Fruit fly (Drosophila melanogaster) whole organism, embryonic: Measurements from ENCODE around the gene CG7656.
A peak's percentile ranks its signal among the peaks of the same experiment; 100 is the strongest.

Experiments
- Ada2b ChIP-seq: fragments of 200-800 bp; sonication (Bioruptor generic); IDR thresholded peaks from 2 replicates; pipeline ENCODE4 v1.3.6; 2022; ENCODE audit warnings: missing biosample characterization, missing genetic modification characterization
- Adf1 ChIP-seq: fragments of 200-800 bp; sonication (Bioruptor generic); IDR thresholded peaks from 2 replicates; pipeline ENCODE4 v1.3.6; 2022; ENCODE audit warnings: missing biosample characterization, missing genetic modification characterization
- Antp ChIP-seq: fragments of 200-800 bp; sonication (Bioruptor generic); optimal IDR thresholded peaks from 3 replicates; lab custom pipeline; 2016; ENCODE audit warnings: missing biosample characterization, missing genetic modification characterization
- CG1024 ChIP-seq: fragments of 200-800 bp; sonication (Bioruptor generic); IDR thresholded peaks from 2 replicates; pipeline ENCODE4 v1.3.6; 2022; ENCODE audit warnings: missing biosample characterization, missing genetic modification characterization
- CG10979 ChIP-seq: fragments of 200-800 bp; sonication (Bioruptor generic); optimal IDR thresholded peaks from 2 replicates; lab custom pipeline; 2018; ENCODE audit warnings: missing biosample characterization, mild to moderate bottlenecking, missing genetic modification characterization, moderate library complexity
- CG12299 ChIP-seq: fragments of 200-800 bp; sonication (Bioruptor generic); optimal IDR thresholded peaks from 2 replicates; lab custom pipeline; 2018; ENCODE audit warnings: missing biosample characterization, mild to moderate bottlenecking, missing genetic modification characterization
- CG1233 ChIP-seq: fragments of 200-800 bp; sonication (Bioruptor generic); optimal IDR thresholded peaks from 4 replicates; lab custom pipeline; 2018; ENCODE audit warnings: missing biosample characterization, mild to moderate bottlenecking, missing genetic modification characterization
- CG13123 ChIP-seq: fragments of 200-800 bp; sonication (Bioruptor generic); optimal IDR thresholded peaks from 2 replicates; lab custom pipeline; 2016; ENCODE audit warnings: missing biosample characterization, missing genetic modification characterization
- CG13287 ChIP-seq: fragments of 200-800 bp; sonication (Bioruptor generic); IDR thresholded peaks from 2 replicates; pipeline ENCODE4 v1.3.6; 2022; ENCODE audit warnings: missing biosample characterization, missing genetic modification characterization; ENCODE audit not compliant: partially characterized antibody
- CG13624 ChIP-seq: fragments of 200-800 bp; sonication (Bioruptor generic); optimal IDR thresholded peaks from 2 replicates; lab custom pipeline; 2016; ENCODE audit warnings: missing biosample characterization, missing genetic modification characterization
- CG14014 ChIP-seq: fragments of 200-800 bp; sonication (Bioruptor generic); IDR thresholded peaks from 2 replicates; pipeline ENCODE4 v1.3.6; 2022; ENCODE audit warnings: missing biosample characterization, missing genetic modification characterization
- CG14965 ChIP-seq: fragments of 200-800 bp; sonication (Bioruptor generic); optimal IDR thresholded peaks from 2 replicates; lab custom pipeline; 2016; ENCODE audit warnings: missing biosample characterization, missing genetic modification characterization, borderline replicate concordance
- CG15514 ChIP-seq: fragments of 200-800 bp; sonication (Bioruptor generic); optimal IDR thresholded peaks from 3 replicates; lab custom pipeline; 2017; ENCODE audit warnings: missing biosample characterization, missing genetic modification characterization, mild to moderate bottlenecking, moderate library complexity, missing genetic modification reagents
- CG1647 ChIP-seq: fragments of 200-800 bp; sonication (Bioruptor generic); optimal IDR thresholded peaks from 3 replicates; lab custom pipeline; 2016; ENCODE audit warnings: missing biosample characterization, missing genetic modification characterization
- CG2129 ChIP-seq: fragments of 200-800 bp; sonication (Bioruptor generic); IDR thresholded peaks from 2 replicates; pipeline ENCODE4 v1.3.6; 2022; ENCODE audit warnings: missing biosample characterization, missing genetic modification characterization; ENCODE audit not compliant: partially characterized antibody
- CG30020 ChIP-seq: fragments of 200-800 bp; optimal IDR thresholded peaks from 2 replicates; lab custom pipeline; 2019; ENCODE audit warnings: missing biosample characterization, mild to moderate bottlenecking, missing genetic modification characterization, moderate library complexity
- CG3065 ChIP-seq: fragments of 200-800 bp; sonication (Bioruptor generic); optimal IDR thresholded peaks from 2 replicates; lab custom pipeline; 2016; ENCODE audit warnings: missing biosample characterization, missing genetic modification characterization
- CG31365 ChIP-seq: fragments of 200-800 bp; sonication (Bioruptor generic); optimal IDR thresholded peaks from 2 replicates; lab custom pipeline; 2018; ENCODE audit warnings: missing biosample characterization, mild to moderate bottlenecking, missing genetic modification characterization
- CG31441 ChIP-seq: fragments of 200-800 bp; sonication (Bioruptor generic); IDR thresholded peaks from 2 replicates; pipeline ENCODE4 v1.3.6; 2022; ENCODE audit warnings: missing biosample characterization, missing genetic modification characterization
- CG3726 ChIP-seq: fragments of 200-800 bp; sonication (Bioruptor generic); IDR thresholded peaks from 3 replicates; pipeline ENCODE4, ENCODE4 v1.3.6; 2022; ENCODE audit warnings: missing biosample characterization, missing genetic modification characterization
- CG3995 ChIP-seq: fragments of 200-800 bp; sonication (Bioruptor generic); optimal IDR thresholded peaks from 3 replicates; lab custom pipeline; 2016; ENCODE audit warnings: missing biosample characterization, missing genetic modification characterization
- CG6791 ChIP-seq: fragments of 200-800 bp; sonication (Bioruptor generic); IDR thresholded peaks from 3 replicates; pipeline ENCODE4 v1.3.6; 2022; ENCODE audit warnings: missing biosample characterization, missing genetic modification characterization; ENCODE audit not compliant: partially characterized antibody
- CG7786 ChIP-seq: fragments of 200-800 bp; sonication (Bioruptor generic); optimal IDR thresholded peaks from 2 replicates; lab custom pipeline; 2016; ENCODE audit warnings: missing biosample characterization, missing genetic modification characterization
- CHES-1-like ChIP-seq: fragments of 200-800 bp; sonication (Bioruptor generic); optimal IDR thresholded peaks from 2 replicates; lab custom pipeline; 2016; ENCODE audit warnings: missing biosample characterization, missing genetic modification characterization
- CoRest ChIP-seq: fragments of 200-800 bp; sonication (Bioruptor generic); optimal IDR thresholded peaks from 3 replicates; lab custom pipeline; 2018; ENCODE audit warnings: missing biosample characterization, mild to moderate bottlenecking, missing genetic modification characterization, moderate library complexity
- D19A ChIP-seq: fragments of 200-800 bp; optimal IDR thresholded peaks from 3 replicates; lab custom pipeline; 2019; ENCODE audit warnings: missing biosample characterization, mild to moderate bottlenecking, missing genetic modification characterization, moderate library complexity
- Dbx ChIP-seq: fragments of 200-800 bp; sonication (Bioruptor generic); IDR thresholded peaks from 3 replicates; pipeline ENCODE4 v1.3.6; 2022; ENCODE audit warnings: missing biosample characterization, missing genetic modification characterization
- Dip3 ChIP-seq: fragments of 200-800 bp; sonication (Bioruptor generic); optimal IDR thresholded peaks from 3 replicates; lab custom pipeline; 2016; ENCODE audit warnings: missing biosample characterization, missing genetic modification characterization
- Doc3 ChIP-seq: fragments of 200-800 bp; sonication (Bioruptor generic); IDR thresholded peaks from 3 replicates; pipeline ENCODE4 v1.3.6; 2022; ENCODE audit warnings: missing biosample characterization, missing genetic modification characterization; ENCODE audit not compliant: partially characterized antibody
- Dp ChIP-seq: fragments of 200-800 bp; sonication (Bioruptor generic); optimal IDR thresholded peaks from 2 replicates; lab custom pipeline; 2018; ENCODE audit warnings: missing biosample characterization, mild to moderate bottlenecking, missing genetic modification characterization, moderate library complexity
- H15 ChIP-seq: fragments of 200-800 bp; sonication (Bioruptor generic); IDR thresholded peaks from 3 replicates; pipeline ENCODE4 v1.3.6; 2022; ENCODE audit warnings: missing biosample characterization, missing genetic modification characterization
- NK7.1 ChIP-seq: fragments of 200-800 bp; sonication (Bioruptor generic); optimal IDR thresholded peaks from 3 replicates; lab custom pipeline; 2016; ENCODE audit warnings: missing biosample characterization, missing genetic modification characterization
- NfI ChIP-seq: fragments of 200-800 bp; sonication (Bioruptor generic); optimal IDR thresholded peaks from 3 replicates; lab custom pipeline; 2018; ENCODE audit warnings: missing biosample characterization, mild to moderate bottlenecking, missing genetic modification characterization, moderate library complexity
- Poxn ChIP-seq: fragments of 200-800 bp; sonication (Bioruptor generic); IDR thresholded peaks from 2 replicates; pipeline ENCODE4 v1.3.6; 2022; ENCODE audit warnings: missing biosample characterization, missing genetic modification characterization
- Xbp1 ChIP-seq: fragments of 200-800 bp; sonication (Bioruptor generic); optimal IDR thresholded peaks from 3 replicates; lab custom pipeline; 2016; ENCODE audit warnings: missing biosample characterization, mild to moderate bottlenecking, missing genetic modification characterization
- al ChIP-seq: fragments of 200-800 bp; sonication (Bioruptor generic); IDR thresholded peaks from 2 replicates; pipeline ENCODE4 v1.3.6; 2022; ENCODE audit warnings: missing biosample characterization, missing genetic modification characterization
- bcd ChIP-seq: fragments of 200-800 bp; sonication (Bioruptor generic); optimal IDR thresholded peaks from 2 replicates; lab custom pipeline; 2017; ENCODE audit warnings: missing biosample characterization, mild to moderate bottlenecking, missing genetic modification characterization
- cg ChIP-seq: fragments of 200-800 bp; sonication (Bioruptor generic); optimal IDR thresholded peaks from 3 replicates; lab custom pipeline; 2019; ENCODE audit warnings: missing biosample characterization, mild to moderate bottlenecking, missing genetic modification characterization, moderate library complexity
- dysf ChIP-seq: fragments of 200-800 bp; sonication (Bioruptor generic); IDR thresholded peaks from 3 replicates; pipeline ENCODE4 v1.3.6; 2022; ENCODE audit warnings: missing biosample characterization, missing genetic modification characterization
- ems ChIP-seq: fragments of 200-800 bp; sonication (Bioruptor generic); optimal IDR thresholded peaks from 3 replicates; lab custom pipeline; 2016; ENCODE audit warnings: missing biosample characterization, missing genetic modification characterization
- fd3F ChIP-seq: fragments of 200-800 bp; sonication (Bioruptor generic); optimal IDR thresholded peaks from 2 replicates; lab custom pipeline; 2018; ENCODE audit warnings: missing biosample characterization, mild to moderate bottlenecking, missing genetic modification characterization, moderate library complexity
- fd96Cb ChIP-seq: fragments of 200-800 bp; sonication (Bioruptor generic); optimal IDR thresholded peaks from 2 replicates; lab custom pipeline; 2018; ENCODE audit warnings: missing biosample characterization, mild to moderate bottlenecking, missing genetic modification characterization, moderate library complexity
- gro ChIP-seq: fragments of 200-800 bp; sonication (Bioruptor generic); optimal IDR thresholded peaks from 2 replicates; lab custom pipeline; 2016; ENCODE audit warnings: missing biosample characterization, missing genetic modification characterization
- lab ChIP-seq: fragments of 200-800 bp; sonication (Bioruptor generic); optimal IDR thresholded peaks from 3 replicates; lab custom pipeline; 2017; ENCODE audit warnings: missing biosample characterization, missing genetic modification characterization, mild to moderate bottlenecking, moderate library complexity, missing genetic modification reagents
- nerfin-2 ChIP-seq: fragments of 200-800 bp; sonication (Bioruptor generic); IDR thresholded peaks from 2 replicates; pipeline ENCODE4 v1.3.6; 2022; ENCODE audit warnings: missing biosample characterization, missing genetic modification characterization; ENCODE audit not compliant: partially characterized antibody
- onecut ChIP-seq: fragments of 200-800 bp; sonication (Bioruptor generic); IDR thresholded peaks from 2 replicates; pipeline ENCODE4 v1.3.6; 2022; ENCODE audit warnings: missing biosample characterization, missing genetic modification characterization
- pita ChIP-seq: fragments of 200-800 bp; sonication (Bioruptor generic); optimal IDR thresholded peaks from 2 replicates; lab custom pipeline; 2017; ENCODE audit warnings: missing biosample characterization, mild to moderate bottlenecking, missing genetic modification characterization
- sqz ChIP-seq: fragments of 200-800 bp; sonication (Bioruptor generic); optimal IDR thresholded peaks from 3 replicates; lab custom pipeline; 2018; ENCODE audit warnings: missing biosample characterization, mild to moderate bottlenecking, missing genetic modification characterization
- trem ChIP-seq: fragments of 200-800 bp; optimal IDR thresholded peaks from 3 replicates; lab custom pipeline; 2019; ENCODE audit warnings: missing biosample characterization, mild to moderate bottlenecking, missing genetic modification characterization, moderate library complexity
- twi ChIP-seq: fragments of 200-800 bp; optimal IDR thresholded peaks from 2 replicates; lab custom pipeline; 2019; ENCODE audit warnings: missing biosample characterization, mild to moderate bottlenecking, missing genetic modification characterization, moderate library complexity

CG7656 gene

dm6 chr3L:15565829-15566433 is 22.0 kb downstream of the CG7656 start, which contains the start of gene dop (continued):
- peak; percentile 37; the same call in 1 of the 3 replicates for TF ChIP-seq Doc3 (GFP tag; lab: Robert Waterston, UW)
- TF ChIP-seq CG10979: no peak
- no peak for TF ChIP-seq Adf1
- no peak for TF ChIP-seq fd96Cb (tag; lab: Kevin White, UChicago)
- TF ChIP-seq Dip3: no peak
- no peak for TF ChIP-seq CG13123
- TF ChIP-seq CG7786: no peak
- no peak for TF ChIP-seq CG3065 (GFP tag; lab: Kevin White, UChicago)
- no peak for TF ChIP-seq CG1647 (GFP tag; lab: Kevin White, UChicago)
- peak; percentile 29 for TF ChIP-seq Antp (GFP tag; lab: Kevin White, UChicago)
- peak; percentile 59 for TF ChIP-seq trem (tag; lab: Kevin White, UChicago)
- TF ChIP-seq nerfin-2 (GFP tag; lab: Robert Waterston, UW): no peak
- peak; percentile 82 for TF ChIP-seq CG3995
- 0 out of 3 replicates have a peak, but pooled peaks have one; percentile 35 for TF ChIP-seq Dbx (GFP tag; lab: Robert Waterston, UW)
- TF ChIP-seq CG1233 (GFP tag; lab: Kevin White, UChicago): no peak
- no peak for TF ChIP-seq H15 (GFP tag; lab: Robert Waterston, UW)
- no peak for TF ChIP-seq CG14965
- TF ChIP-seq sqz: no peak
- no peak for TF ChIP-seq ems (GFP tag; lab: Kevin White, UChicago)
- no peak for TF ChIP-seq dysf
- no peak for TF ChIP-seq CG3726 (GFP tag; lab: Robert Waterston, UW)
- TF ChIP-seq CG13624 (GFP tag; lab: Kevin White, UChicago): no peak
- no peak for TF ChIP-seq Poxn
- TF ChIP-seq CG14014: no peak
- TF ChIP-seq CHES-1-like (GFP tag; lab: Kevin White, UChicago): no peak
- TF ChIP-seq CG6791 (GFP tag; lab: Robert Waterston, UW): peak; percentile 52; the same call in 2 of the 3 replicates
- no peak for TF ChIP-seq al (GFP tag; lab: Robert Waterston, UW)
- no peak for TF ChIP-seq CG31441 (GFP tag; lab: Robert Waterston, UW)
- peak; percentile 61 for TF ChIP-seq CG15514
- TF ChIP-seq CG30020 (tag; lab: Kevin White, UChicago): peak; percentile 40
- TF ChIP-seq bcd (GFP tag; lab: Kevin White, UChicago): no peak
- no peak for TF ChIP-seq lab (GFP tag; lab: Kevin White, UChicago)
- TF ChIP-seq CG1024: no peak
- no peak for TF ChIP-seq CG31365 (tag; lab: Kevin White, UChicago)
- TF ChIP-seq CG2129 (GFP tag; lab: Robert Waterston, UW): no peak
- TF ChIP-seq CG12299: no peak
- peak; percentile 61 for TF ChIP-seq gro (GFP tag; lab: Kevin White, UChicago)
- no peak for TF ChIP-seq twi (tag; lab: Kevin White, UChicago)
- peak; percentile 67 for TF ChIP-seq onecut
- no peak for TF ChIP-seq D19A (tag; lab: Kevin White, UChicago)
- peak; percentile 97 for TF ChIP-seq cg (GFP tag; lab: Kevin White, UChicago)
- peak; percentile 85 for TF ChIP-seq Dp (GFP tag; lab: Kevin White, UChicago)
- peak; percentile 25 for TF ChIP-seq Xbp1 (GFP tag; lab: Kevin White, UChicago)
- TF ChIP-seq NK7.1 (GFP tag; lab: Kevin White, UChicago): no peak
- no peak for TF ChIP-seq NfI (GFP tag; lab: Kevin White, UChicago)
- TF ChIP-seq fd3F (GFP tag; lab: Kevin White, UChicago): no peak
- TF ChIP-seq Ada2b (GFP tag; lab: Robert Waterston, UW): no peak; the same call in 1 of the 2 replicates
- peak; percentile 33 for TF ChIP-seq CoRest (tag; lab: Kevin White, UChicago)
- no peak for TF ChIP-seq pita
- peak; percentile 73 for TF ChIP-seq CG13287 (GFP tag; lab: Robert Waterston, UW)
